Worm (Caenorhabditis elegans) whole organism, mixed stage, embryonic: ENCODE data around the gene F36G3.3.

ENCODE experiments used
- M03D4.4 ChIP-seq: sonication (generic microtip); optimal IDR thresholded peaks from 2 replicates; lab custom pipeline; 2017; ENCODE audit warnings: mild to moderate bottlenecking, missing genetic modification characterization, missing compliant biosample characterization
- bed-3 ChIP-seq: fragments of 200-800 bp; sonication (Bioruptor generic); optimal IDR thresholded peaks from 3 replicates; lab custom pipeline; 2018; ENCODE audit warnings: mild to moderate bottlenecking, missing genetic modification characterization, moderate library complexity, missing compliant biosample characterization
- blmp-1 ChIP-seq: fragments of 150-350 bp; optimal IDR thresholded peaks from 2 replicates; lab custom pipeline; 2014; ENCODE audit warnings: missing biosample characterization, missing genetic modification characterization
- ceh-39 ChIP-seq: fragments of 150-350 bp; optimal IDR thresholded peaks from 2 replicates; lab custom pipeline; 2014; ENCODE audit warnings: missing biosample characterization, missing genetic modification characterization
- ceh-83 ChIP-seq: fragments of 200-800 bp; sonication (Bioruptor generic); optimal IDR thresholded peaks from 2 replicates; lab custom pipeline; 2018; ENCODE audit warnings: mild to moderate bottlenecking, missing genetic modification characterization, missing compliant biosample characterization
- ces-1 ChIP-seq: fragments of 150-350 bp; optimal IDR thresholded peaks from 2 replicates; lab custom pipeline; 2014; ENCODE audit warnings: missing biosample characterization, missing genetic modification reagents, missing genetic modification characterization
- cnd-1 ChIP-seq: fragments of 200-800 bp; sonication (Bioruptor generic); optimal IDR thresholded peaks from 2 replicates; lab custom pipeline; 2018; ENCODE audit warnings: mild to moderate bottlenecking, missing genetic modification characterization, missing compliant biosample characterization
- drap-1 ChIP-seq: fragments of 200-800 bp; sonication (Bioruptor generic); optimal IDR thresholded peaks from 3 replicates; lab custom pipeline; 2018; ENCODE audit warnings: mild to moderate bottlenecking, missing genetic modification characterization, missing compliant biosample characterization
- elt-1 ChIP-seq: sonication (generic microtip); optimal IDR thresholded peaks from 2 replicates; lab custom pipeline; 2017; ENCODE audit warnings: missing genetic modification characterization, mild to moderate bottlenecking, missing compliant biosample characterization, antibody characterized with exemption, moderate library complexity, borderline replicate concordance; ENCODE audit not compliant: insufficient read depth
- flh-1 ChIP-seq: fragments of 200-800 bp; sonication (Bioruptor generic); optimal IDR thresholded peaks from 2 replicates; lab custom pipeline; 2018; ENCODE audit warnings: mild to moderate bottlenecking, missing genetic modification characterization, moderate library complexity, missing compliant biosample characterization
- ham-2 ChIP-seq: fragments of 200-800 bp; sonication (Bioruptor generic); optimal IDR thresholded peaks from 2 replicates; lab custom pipeline; 2018; ENCODE audit warnings: mild to moderate bottlenecking, missing genetic modification characterization, missing compliant biosample characterization
- hlh-1 ChIP-seq: fragments of 150-350 bp; optimal IDR thresholded peaks from 2 replicates; lab custom pipeline; 2014; ENCODE audit warnings: missing biosample characterization, missing genetic modification reagents, missing genetic modification characterization
- lin-32 ChIP-seq: fragments of 200-800 bp; sonication (Bioruptor generic); optimal IDR thresholded peaks from 2 replicates; lab custom pipeline; 2018; ENCODE audit warnings: mild to moderate bottlenecking, missing genetic modification characterization, missing compliant biosample characterization
- lsy-2 ChIP-seq: fragments of 150-350 bp; optimal IDR thresholded peaks from 2 replicates; lab custom pipeline; 2014; ENCODE audit warnings: missing biosample characterization, missing genetic modification characterization
- mab-5 ChIP-seq: fragments of 150-350 bp; optimal IDR thresholded peaks from 2 replicates; lab custom pipeline; 2014; ENCODE audit warnings: missing biosample characterization, missing genetic modification characterization
- mep-1 ChIP-seq: fragments of 150-350 bp; optimal IDR thresholded peaks from 2 replicates; lab custom pipeline; 2017; ENCODE audit warnings: missing biosample characterization, missing genetic modification reagents, missing genetic modification characterization, inconsistent platforms
- mls-2 ChIP-seq: sonication (generic microtip); optimal IDR thresholded peaks from 2 replicates; lab custom pipeline; 2016; ENCODE audit warnings: mild to moderate bottlenecking, missing genetic modification characterization, moderate library complexity, missing compliant biosample characterization
- nhr-12 ChIP-seq: fragments of 150-350 bp; optimal IDR thresholded peaks from 2 replicates; lab custom pipeline; 2014; ENCODE audit warnings: missing biosample characterization, missing genetic modification characterization
- nhr-2 ChIP-seq: fragments of 150-350 bp; optimal IDR thresholded peaks from 2 replicates; lab custom pipeline; 2014; ENCODE audit warnings: missing biosample characterization, missing genetic modification characterization
- nhr-237 ChIP-seq: fragments of 150-350 bp; optimal IDR thresholded peaks from 2 replicates; lab custom pipeline; 2014; ENCODE audit warnings: missing biosample characterization, missing genetic modification characterization
- nhr-28 ChIP-seq: fragments of 150-350 bp; optimal IDR thresholded peaks from 2 replicates; lab custom pipeline; 2014; ENCODE audit warnings: missing biosample characterization, missing genetic modification characterization
- pha-4 ChIP-seq: fragments of 150-350 bp; optimal IDR thresholded peaks from 2 replicates; lab custom pipeline; 2018; ENCODE audit warnings: missing biosample characterization, missing genetic modification reagents, missing genetic modification characterization
- sem-2 ChIP-seq: fragments of 200-800 bp; sonication (Bioruptor generic); optimal IDR thresholded peaks from 2 replicates; lab custom pipeline; 2018; ENCODE audit warnings: mild to moderate bottlenecking, missing genetic modification characterization, missing compliant biosample characterization
- snpc-4 ChIP-seq: fragments of 150-350 bp; optimal IDR thresholded peaks from 2 replicates; lab custom pipeline; 2014; ENCODE audit warnings: missing biosample characterization, missing genetic modification characterization
- sptf-1 ChIP-seq: sonication (generic microtip); optimal IDR thresholded peaks from 2 replicates; lab custom pipeline; 2017; ENCODE audit warnings: mild to moderate bottlenecking, missing genetic modification characterization, moderate library complexity, missing compliant biosample characterization
- tbx-8 ChIP-seq: fragments of 200-800 bp; sonication (Bioruptor generic); optimal IDR thresholded peaks from 2 replicates; lab custom pipeline; 2018; ENCODE audit warnings: mild to moderate bottlenecking, missing genetic modification characterization, moderate library complexity, missing compliant biosample characterization
- unc-120 ChIP-seq: sonication (generic microtip); optimal IDR thresholded peaks from 2 replicates; lab custom pipeline; 2017; ENCODE audit warnings: missing genetic modification characterization, missing compliant biosample characterization; ENCODE audit not compliant: poor library complexity, severe bottlenecking
- unc-39 ChIP-seq: fragments of 150-350 bp; optimal IDR thresholded peaks from 2 replicates; lab custom pipeline; 2014; ENCODE audit warnings: missing biosample characterization, missing genetic modification characterization
- unc-62 ChIP-seq: fragments of 150-350 bp; optimal IDR thresholded peaks from 2 replicates; lab custom pipeline; 2014; ENCODE audit warnings: missing biosample characterization, missing genetic modification reagents, missing genetic modification characterization
- zip-8 ChIP-seq: fragments of 150-350 bp; optimal IDR thresholded peaks from 2 replicates; lab custom pipeline; 2014; ENCODE audit warnings: missing biosample characterization, missing genetic modification characterization
- ztf-11 ChIP-seq: fragments of 150-350 bp; optimal IDR thresholded peaks from 2 replicates; lab custom pipeline; 2014; ENCODE audit warnings: missing biosample characterization, missing genetic modification characterization

F36G3.3 gene

DNA sequence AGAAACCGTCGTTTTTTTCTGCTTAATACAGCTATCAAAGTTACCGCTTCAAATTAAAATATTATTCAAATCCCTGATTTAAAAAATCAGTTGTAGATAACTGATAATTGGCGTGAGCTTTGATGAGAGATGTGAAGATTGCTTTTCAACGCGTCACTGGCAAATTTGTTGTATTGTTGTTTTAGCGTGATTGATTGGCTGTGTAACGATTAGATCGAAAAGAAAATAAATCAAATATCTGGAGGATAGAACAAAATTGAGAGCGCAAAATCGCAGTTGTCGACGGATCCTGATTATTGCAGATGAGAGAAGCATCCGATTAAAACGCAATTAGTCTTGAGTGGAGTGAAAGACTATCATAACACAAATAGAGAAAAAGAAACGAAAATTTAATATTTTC lies 42.2 kb downstream of the F36G3.3 start:
- TF ChIP-seq tbx-8 (GFP tag; lab: Kevin White, UChicago) (no peak), mab-5 (tag; lab: Kevin White, UChicago) (peak; percentile 50), unc-62 (GFP tag; lab: Kevin White, UChicago) (peak; percentile 80)

DNA sequence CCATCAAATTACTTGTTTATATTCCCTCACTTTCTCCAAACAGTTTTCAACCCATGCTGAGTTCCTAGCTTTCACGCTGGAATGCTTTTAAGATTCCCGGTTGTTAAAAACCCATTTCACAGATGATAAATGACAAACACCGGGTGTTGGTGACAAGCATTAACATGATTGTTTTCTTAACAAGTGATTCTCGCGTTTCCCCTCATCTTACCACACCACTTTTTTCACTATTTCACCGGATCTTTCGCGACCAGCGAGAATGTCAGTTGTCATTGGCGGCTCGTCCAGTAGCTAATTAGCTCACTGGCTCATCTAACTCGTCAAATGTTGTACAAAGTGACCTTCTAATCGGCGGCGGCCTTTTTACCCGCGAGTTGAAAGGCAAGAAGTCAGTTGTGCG lies 43.5 kb downstream of the F36G3.3 start:
- TF ChIP-seq hlh-1: peak; percentile 88
- no peak for TF ChIP-seq bed-3 (GFP tag; lab: Kevin White, UChicago)
- TF ChIP-seq mep-1: no peak
- TF ChIP-seq unc-62 (GFP tag; lab: Kevin White, UChicago): peak; percentile 47
- no peak for TF ChIP-seq sem-2 (GFP tag; lab: Kevin White, UChicago)
- no peak for TF ChIP-seq nhr-237 (tag; lab: Kevin White, UChicago)
- no peak for TF ChIP-seq blmp-1 (tag; lab: Kevin White, UChicago)
- no peak for TF ChIP-seq ceh-83
- no peak for TF ChIP-seq pha-4
- TF ChIP-seq unc-120 (tag; lab: Kevin White, UChicago): peak; percentile 6
- no peak for TF ChIP-seq nhr-2 (tag; lab: Kevin White, UChicago)
- no peak for TF ChIP-seq tbx-8 (GFP tag; lab: Kevin White, UChicago)
- no peak for TF ChIP-seq mls-2
- TF ChIP-seq zip-8 (tag; lab: Kevin White, UChicago): no peak
- TF ChIP-seq mab-5 (tag; lab: Kevin White, UChicago): no peak
- TF ChIP-seq ztf-11 (tag; lab: Kevin White, UChicago): no peak
- no peak for TF ChIP-seq lsy-2
- TF ChIP-seq ces-1 (GFP tag; lab: Kevin White, UChicago): no peak
- TF ChIP-seq unc-39 (tag; lab: Kevin White, UChicago): no peak
- no peak for TF ChIP-seq ham-2 (GFP tag; lab: Kevin White, UChicago)
- TF ChIP-seq nhr-28: no peak
- no peak for TF ChIP-seq lin-32 (GFP tag; lab: Kevin White, UChicago)
- no peak for TF ChIP-seq sptf-1
- no peak for TF ChIP-seq cnd-1 (tag; lab: Kevin White, UChicago)
- no peak for TF ChIP-seq ceh-39
- no peak for TF ChIP-seq flh-1 (GFP tag; lab: Kevin White, UChicago)

DNA sequence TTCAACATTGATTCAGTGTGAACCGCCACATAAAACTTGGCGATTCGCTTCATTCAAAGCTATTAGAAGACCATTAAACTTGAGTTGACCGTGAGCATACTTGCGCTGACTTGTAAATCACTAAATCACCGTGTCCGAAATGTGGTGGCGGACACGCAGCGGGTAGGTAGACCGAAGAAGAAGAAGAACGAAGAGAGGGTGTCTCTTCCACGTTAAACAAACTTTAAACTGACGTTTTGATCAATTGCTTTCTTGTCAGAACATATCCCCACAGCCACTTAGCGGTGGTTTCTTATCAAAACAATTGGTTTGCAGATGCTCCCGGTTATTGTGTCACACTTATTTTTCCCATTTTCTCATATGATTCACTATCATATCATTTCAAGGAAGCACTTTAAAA lies 44.9 kb downstream of the F36G3.3 start:
- TF ChIP-seq pha-4 (no peak), hlh-1 (peak; percentile 59), unc-62 (GFP tag; lab: Kevin White, UChicago) (peak; percentile 69)

DNA sequence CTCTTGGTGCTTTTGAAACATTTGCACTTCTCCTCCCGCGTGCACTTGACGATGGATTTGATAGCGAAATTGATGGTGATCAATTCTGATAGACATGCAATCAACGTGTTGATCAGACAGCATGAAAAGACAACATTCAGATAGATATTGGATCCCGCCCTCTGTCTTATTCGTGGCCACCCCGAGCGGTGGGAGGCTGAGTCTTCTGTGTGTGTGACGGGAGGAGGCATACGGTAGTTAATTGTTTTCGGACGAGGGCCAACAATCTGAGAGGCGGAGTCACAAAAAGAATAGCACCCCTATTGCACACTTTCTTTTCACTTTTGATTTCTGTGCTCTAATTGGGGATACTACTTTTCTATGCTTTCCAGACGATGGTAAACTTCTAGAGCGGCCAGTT lies 47.3 kb downstream of the F36G3.3 start:
- TF ChIP-seq hlh-1 (peak; percentile 9), lsy-2 (peak; percentile 74), unc-62 (GFP tag; lab: Kevin White, UChicago) (peak; percentile 23), drap-1 (GFP tag; lab: Kevin White, UChicago) (no peak), elt-1 (tag; lab: Kevin White, UChicago) (no peak)

DNA sequence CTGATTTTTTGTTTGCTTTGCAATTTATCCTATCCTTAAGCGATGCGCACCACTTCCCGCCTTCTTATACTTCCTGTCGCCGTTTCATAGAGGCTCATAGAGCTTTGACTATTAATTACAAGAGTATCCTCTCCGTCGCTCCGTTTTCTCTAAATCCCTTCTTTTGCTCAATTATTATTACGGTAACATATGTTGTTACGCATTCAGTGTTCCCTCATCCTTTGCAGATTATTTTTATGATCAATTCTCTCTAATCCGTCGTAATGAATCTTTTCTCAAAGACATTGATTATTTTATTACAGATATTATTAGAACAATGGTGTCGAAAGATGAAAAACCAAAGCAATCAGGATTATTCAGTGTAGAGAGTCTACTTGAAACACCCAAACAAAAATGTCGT lies 48.3 kb downstream of the F36G3.3 start, which contains the start of gene vab-15:
TSS of gene vab-15 (plus strand) at position 301 of the 400 bp plus-strand sequence.
- no peak for TF ChIP-seq snpc-4 (tag; lab: Kevin White, UChicago)
- no peak for TF ChIP-seq lsy-2
- TF ChIP-seq blmp-1 (tag; lab: Kevin White, UChicago): no peak
- no peak for TF ChIP-seq nhr-2 (tag; lab: Kevin White, UChicago)

DNA sequence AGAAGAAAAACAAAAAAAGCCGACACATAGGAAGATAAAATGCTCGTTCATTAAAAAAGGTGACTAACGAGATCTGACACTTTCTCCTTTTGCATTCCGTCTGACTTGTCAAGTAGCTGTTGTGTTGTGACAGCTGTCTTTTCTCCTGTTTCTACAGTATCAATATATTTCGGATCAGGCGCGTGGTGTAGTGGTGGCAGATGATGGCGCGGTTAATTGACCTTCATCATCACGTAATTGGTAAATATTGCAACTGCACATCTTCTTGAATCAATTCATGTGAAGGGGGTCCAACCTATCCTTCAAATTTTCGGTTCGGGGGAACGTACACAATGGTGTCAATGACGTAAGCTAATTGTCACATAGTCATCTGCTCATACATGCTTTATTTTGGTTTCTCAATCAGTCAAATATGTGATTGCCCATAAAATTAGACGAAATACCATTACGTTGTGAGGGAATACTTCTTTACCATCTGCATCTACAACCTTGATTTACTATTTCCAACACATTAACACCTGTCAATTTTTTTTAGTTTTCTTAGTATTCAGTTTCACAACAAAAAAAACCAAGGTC lies 49.7 kb downstream of the F36G3.3 start:
- no peak for TF ChIP-seq nhr-12 (tag; lab: Kevin White, UChicago)
- no peak for TF ChIP-seq tbx-8 (GFP tag; lab: Kevin White, UChicago)
- no peak for TF ChIP-seq elt-1 (tag; lab: Kevin White, UChicago)
- no peak for TF ChIP-seq nhr-237 (tag; lab: Kevin White, UChicago)
- TF ChIP-seq nhr-2 (tag; lab: Kevin White, UChicago): peak; percentile 57
- TF ChIP-seq snpc-4 (tag; lab: Kevin White, UChicago): no peak
- TF ChIP-seq cnd-1 (tag; lab: Kevin White, UChicago): no peak
- no peak for TF ChIP-seq M03D4.4 (tag; lab: Kevin White, UChicago)
